Worm (Caenorhabditis elegans): ENCODE results near the gene C45G9.14.
A peak's percentile ranks its signal among the peaks of the same experiment; 100 is the strongest.

The C45G9.14 gene

ce11 chrIII:5089489-5089888, 44.7 kb downstream of the C45G9.14 start (continued):
- TF ChIP-seq dmd-9 (GFP tag; IDR thresholded peaks at IDR 0.05) (no peak), daf-16 (GFP tag; optimal IDR thresholded peaks at IDR 0.05) (no peak), daf-16 (tag; optimal IDR thresholded peaks at IDR 0.05) (no peak), daf-19 (GFP tag; conservative IDR thresholded peaks at IDR 0.05) (no peak), aha-1 (tag) (no peak), nhr-28 (tag; optimal IDR thresholded peaks at IDR 0.05) (peak; percentile 44), dmd-6 (GFP tag; IDR thresholded peaks at IDR 0.05) (0 out of 2 replicates have a peak, but pooled peaks have one; percentile 21), hif-1 (tag; optimal IDR thresholded peaks at IDR 0.05) (no peak), aly-2 (tag; optimal IDR thresholded peaks at IDR 0.05) (no peak), zip-2 (tag; optimal IDR thresholded peaks at IDR 0.05) (no peak), nhr-6 (tag; optimal IDR thresholded peaks at IDR 0.05) (no peak), F44E2.7 (GFP tag; IDR thresholded peaks at IDR 0.05) (no peak), duxl-1 (tag; optimal IDR thresholded peaks at IDR 0.05; ENCODE audit: poor library complexity) (no peak), ceh-32 (tag; optimal IDR thresholded peaks at IDR 0.05; ENCODE audit: poor library complexity) (no peak), mdl-1 (tag; optimal IDR thresholded peaks at IDR 0.05) (peak; percentile 6 to 51), F49E8.2 (tag; optimal IDR thresholded peaks at IDR 0.05; ENCODE audit: borderline replicate concordance) (no peak), lsy-2 (tag; optimal IDR thresholded peaks at IDR 0.05) (no peak), hlh-30 (tag; optimal IDR thresholded peaks at IDR 0.05; ENCODE audit: insufficient read depth) (peak; percentile 20), pha-4 (GFP tag; IDR thresholded peaks at IDR 0.05) (no peak), pha-4 (tag; optimal IDR thresholded peaks at IDR 0.05) (no peak), zip-11 (GFP tag; IDR thresholded peaks at IDR 0.05) (no peak), ZK337.2 (GFP tag; IDR thresholded peaks at IDR 0.05) (no peak), D1046.2 (GFP tag; IDR thresholded peaks at IDR 0.05) (no peak), lin-29 (GFP tag; IDR thresholded peaks at IDR 0.05) (no peak)

ce11 chrIII:5092345-5092744, 47.5 kb downstream of the C45G9.14 start:
- TF ChIP-seq snpc-1.2 (GFP tag; IDR thresholded peaks at IDR 0.05) (no peak), unc-62 (GFP tag; optimal IDR thresholded peaks at IDR 0.05 in 1 of 2) (no peak), unc-62 (tag; optimal IDR thresholded peaks at IDR 0.05) (no peak), Y5F2A.4 (GFP tag; optimal IDR thresholded peaks at IDR 0.05) (no peak), mdt-29 (GFP tag; IDR thresholded peaks at IDR 0.05) (no peak), jun-1 (tag; optimal IDR thresholded peaks at IDR 0.05) (no peak), cey-2 (tag; optimal IDR thresholded peaks at IDR 0.05; ENCODE audit: borderline replicate concordance, insufficient read depth) (no peak), sdz-12 (GFP tag; optimal IDR thresholded peaks at IDR 0.05) (no peak), madf-5 (GFP tag; IDR thresholded peaks at IDR 0.05) (no peak), unc-130 (GFP tag; optimal IDR thresholded peaks at IDR 0.05) (no peak), nhr-11 (tag; optimal IDR thresholded peaks at IDR 0.05) (no peak), hif-1 (tag; optimal IDR thresholded peaks at IDR 0.05) (no peak), tra-1 (GFP tag; IDR thresholded peaks at IDR 0.05) (no peak), dmd-8 (GFP tag; IDR thresholded peaks at IDR 0.05) (no peak), zfp-3 (GFP tag; conservative IDR thresholded peaks at IDR 0.05) (peak; percentile 66; the same call in 1 of the 2 replicates), daf-16 (GFP tag; optimal IDR thresholded peaks at IDR 0.05) (no peak), daf-16 (tag; optimal IDR thresholded peaks at IDR 0.05) (no peak), lin-1 (GFP tag; IDR thresholded peaks at IDR 0.05) (no peak), F44E2.7 (GFP tag; IDR thresholded peaks at IDR 0.05) (no peak), T26A8.4 (GFP tag; IDR thresholded peaks at IDR 0.05) (0 out of 2 replicates have a peak, but pooled peaks have one; percentile 10), zip-11 (GFP tag; IDR thresholded peaks at IDR 0.05) (no peak), aha-1 (tag) (peak; percentile 92), lsy-2 (tag; optimal IDR thresholded peaks at IDR 0.05) (no peak), lin-13 (GFP tag; optimal IDR thresholded peaks at IDR 0.05) (no peak), madf-9 (GFP tag; conservative IDR thresholded peaks at IDR 0.05) (no peak)
